Worm (Caenorhabditis elegans) whole organism, L4 larva: ENCODE measurements around the gene C39B5.10.

Source experiments
- F44E2.7 ChIP-seq: fragments of 200-800 bp; sonication (Bioruptor generic); IDR thresholded peaks from 2 replicates; pipeline ENCODE4 v2.1.2; 2022; ENCODE audit warnings: missing genetic modification characterization, missing compliant biosample characterization
- F49E8.2 ChIP-seq: sonication (generic microtip); optimal IDR thresholded peaks from 2 replicates; lab custom pipeline; 2016; ENCODE audit warnings: missing compliant biosample characterization, mild to moderate bottlenecking, missing genetic modification characterization, borderline replicate concordance
- Y48G9A.11 ChIP-seq: fragments of 200-800 bp; sonication (Bioruptor generic); IDR thresholded peaks from 2 replicates; pipeline ENCODE4 v1.3.6; 2022; ENCODE audit warnings: missing genetic modification reagents, missing genetic modification characterization, missing compliant biosample characterization
- Y75B8A.6 ChIP-seq: fragments of 200-800 bp; sonication (Bioruptor generic); IDR thresholded peaks from 2 replicates; pipeline ENCODE4 v1.3.6; 2022; ENCODE audit warnings: missing genetic modification reagents, missing genetic modification characterization, missing compliant biosample characterization
- ZK546.5 ChIP-seq, 2 experiments: sonication (generic microtip); optimal IDR thresholded peaks; 2 replicates each; lab custom pipeline; 2017; ENCODE audit warnings: missing biosample characterization in 2 of 2, missing genetic modification characterization in 2 of 2
- aha-1 ChIP-seq: fragments of 150-350 bp; peaks from one replicate; lab custom pipeline; 2014; ENCODE audit warnings: missing biosample characterization, missing genetic modification characterization
- aly-2 ChIP-seq: sonication (generic microtip); optimal IDR thresholded peaks from 2 replicates; lab custom pipeline; 2018; ENCODE audit warnings: missing biosample characterization, missing genetic modification characterization
- attf-4 ChIP-seq: sonication (generic microtip); optimal IDR thresholded peaks from 3 replicates; lab custom pipeline; 2017; ENCODE audit warnings: missing biosample characterization, missing genetic modification characterization
- ceh-32 ChIP-seq: sonication (generic microtip); optimal IDR thresholded peaks from 2 replicates; lab custom pipeline; 2016; ENCODE audit warnings: mild to moderate bottlenecking, missing genetic modification characterization, missing compliant biosample characterization; ENCODE audit not compliant: poor library complexity
- ceh-62 ChIP-seq: sonication (generic microtip); optimal IDR thresholded peaks from 2 replicates; lab custom pipeline; 2017; ENCODE audit warnings: missing biosample characterization, missing genetic modification characterization
- daf-16 ChIP-seq, 3 experiments: sonication (generic microtip); optimal IDR thresholded peaks; 2 replicates each; lab custom pipeline; 2016 to 2017; ENCODE audit warnings: missing genetic modification characterization in 3 of 3, missing genetic modification reagents in 3 of 3, mild to moderate bottlenecking in 2 of 3, missing compliant biosample characterization in 2 of 3, missing biosample characterization in 1 of 3, moderate library complexity in 1 of 3
- daf-8 ChIP-seq: fragments of 200-800 bp; sonication (Bioruptor generic); IDR thresholded peaks from 2 replicates; pipeline ENCODE4 v1.3.6; 2022; ENCODE audit warnings: missing genetic modification characterization, missing compliant biosample characterization
- dmd-6 ChIP-seq: fragments of 200-800 bp; sonication (Bioruptor generic); IDR thresholded peaks from 2 replicates; pipeline ENCODE4 v1.3.6; 2022; ENCODE audit warnings: missing genetic modification reagents, missing genetic modification characterization, missing compliant biosample characterization
- duxl-1 ChIP-seq: sonication (generic microtip); optimal IDR thresholded peaks from 2 replicates; lab custom pipeline; 2016; ENCODE audit warnings: mild to moderate bottlenecking, missing genetic modification characterization, moderate library complexity, missing compliant biosample characterization; ENCODE audit not compliant: poor library complexity
- hif-1 ChIP-seq, 2 experiments: sonication (generic microtip); optimal IDR thresholded peaks; 2 replicates each; lab custom pipeline; 2016 to 2017; ENCODE audit warnings: missing compliant biosample characterization in 2 of 2, missing genetic modification characterization in 2 of 2, missing genetic modification reagents in 2 of 2, missing genotype in 2 of 2, mild to moderate bottlenecking in 1 of 2
- hlh-30 ChIP-seq: sonication (generic microtip); optimal IDR thresholded peaks from 2 replicates; lab custom pipeline; 2017; ENCODE audit warnings: antibody characterized with exemption, mild to moderate bottlenecking, missing genetic modification characterization, missing compliant biosample characterization; ENCODE audit not compliant: insufficient read depth
- hmg-1.1 ChIP-seq: fragments of 200-800 bp; sonication (Bioruptor generic); IDR thresholded peaks from 2 replicates; pipeline ENCODE4 v1.3.6; 2022; ENCODE audit warnings: missing genetic modification reagents, missing genetic modification characterization, missing compliant biosample characterization
- lin-13 ChIP-seq: fragments of 150-350 bp; optimal IDR thresholded peaks from 2 replicates; lab custom pipeline; 2014; ENCODE audit warnings: missing biosample characterization, missing genetic modification reagents, missing genetic modification characterization
- lin-15B ChIP-seq: fragments of 150-350 bp; sonication (generic microtip); optimal IDR thresholded peaks from 3 replicates; lab custom pipeline; 2014; ENCODE audit warnings: missing biosample characterization, missing genetic modification characterization
- lin-29 ChIP-seq: fragments of 200-800 bp; sonication (Bioruptor generic); IDR thresholded peaks from 2 replicates; pipeline ENCODE4 v1.3.6; 2022; ENCODE audit warnings: missing genetic modification reagents, missing genetic modification characterization, missing compliant biosample characterization
- lin-39 ChIP-seq: fragments of 150-350 bp; optimal IDR thresholded peaks from 2 replicates; lab custom pipeline; 2014; ENCODE audit warnings: missing biosample characterization, missing genetic modification reagents, missing genetic modification characterization
- lir-3 ChIP-seq: sonication (generic microtip); optimal IDR thresholded peaks from 2 replicates; lab custom pipeline; 2016; ENCODE audit warnings: mild to moderate bottlenecking, missing genetic modification characterization, missing compliant biosample characterization
- madf-5 ChIP-seq, 2 experiments: fragments of 200-800 bp; sonication (Bioruptor generic); IDR thresholded peaks; 2 replicates each; pipeline ENCODE4 v1.3.6; 2022; ENCODE audit warnings: missing compliant biosample characterization in 2 of 2, missing genetic modification characterization in 2 of 2
- madf-9 ChIP-seq: fragments of 200-800 bp; sonication (Bioruptor generic); conservative IDR thresholded peaks from 2 replicates; pipeline ENCODE4 v1.3.6; 2022; ENCODE audit warnings: missing genetic modification reagents, missing genetic modification characterization, missing compliant biosample characterization
- mxl-2 ChIP-seq: fragments of 200-800 bp; sonication (Bioruptor generic); conservative IDR thresholded peaks from 2 replicates; pipeline ENCODE4 v1.3.6; 2022; ENCODE audit warnings: missing genetic modification reagents, missing genetic modification characterization, missing compliant biosample characterization
- nhr-11 ChIP-seq: fragments of 150-350 bp; optimal IDR thresholded peaks from 2 replicates; lab custom pipeline; 2014; ENCODE audit warnings: missing biosample characterization, missing genetic modification characterization
- nhr-237 ChIP-seq: sonication (generic microtip); optimal IDR thresholded peaks from 2 replicates; lab custom pipeline; 2017; ENCODE audit warnings: missing biosample characterization, missing genetic modification characterization
- nhr-41 ChIP-seq: fragments of 200-800 bp; sonication (Bioruptor generic); IDR thresholded peaks from 2 replicates; pipeline ENCODE4 v1.3.6; 2022; ENCODE audit warnings: missing genetic modification reagents, missing genetic modification characterization, missing compliant biosample characterization
- nhr-42 ChIP-seq: fragments of 200-800 bp; sonication (Bioruptor generic); IDR thresholded peaks from 2 replicates; pipeline ENCODE4 v1.3.6; 2022; ENCODE audit warnings: missing genetic modification characterization, missing compliant biosample characterization
- nhr-48 ChIP-seq: sonication (generic microtip); optimal IDR thresholded peaks from 2 replicates; lab custom pipeline; 2016; ENCODE audit warnings: mild to moderate bottlenecking, missing genetic modification characterization, missing compliant biosample characterization
- pqm-1 ChIP-seq: sonication (generic microtip); optimal IDR thresholded peaks from 2 replicates; lab custom pipeline; 2017; ENCODE audit warnings: missing biosample characterization, missing genetic modification characterization
- rbr-2 ChIP-seq: sonication (generic microtip); optimal IDR thresholded peaks from 2 replicates; lab custom pipeline; 2016; ENCODE audit warnings: missing genotype, missing genetic modification characterization, missing compliant biosample characterization
- sdz-12 ChIP-seq: fragments of 200-800 bp; sonication (Bioruptor generic); optimal IDR thresholded peaks from 2 replicates; lab custom pipeline; 2018; ENCODE audit warnings: mild to moderate bottlenecking, missing genetic modification characterization, missing compliant biosample characterization
- skn-1 ChIP-seq: fragments of 150-350 bp; optimal IDR thresholded peaks from 2 replicates; lab custom pipeline; 2014; ENCODE audit warnings: missing biosample characterization, missing genetic modification characterization
- snpc-4 ChIP-seq: fragments of 150-350 bp; optimal IDR thresholded peaks from 2 replicates; lab custom pipeline; 2014; ENCODE audit warnings: missing biosample characterization, missing genetic modification characterization
- spr-1 ChIP-seq: sonication (generic microtip); optimal IDR thresholded peaks from 2 replicates; lab custom pipeline; 2016; ENCODE audit warnings: mild to moderate bottlenecking, missing genetic modification characterization, missing compliant biosample characterization
- tag-97 ChIP-seq: fragments of 200-800 bp; sonication (Bioruptor generic); IDR thresholded peaks from 2 replicates; pipeline ENCODE4 v1.3.6; 2022; ENCODE audit warnings: missing genetic modification characterization, missing compliant biosample characterization
- tra-1 ChIP-seq: fragments of 200-800 bp; sonication (Bioruptor generic); IDR thresholded peaks from 2 replicates; pipeline ENCODE4 v1.3.6; 2022; ENCODE audit warnings: missing genetic modification reagents, missing genetic modification characterization, missing compliant biosample characterization
- vab-7 ChIP-seq: fragments of 200-800 bp; sonication (Bioruptor generic); IDR thresholded peaks from 2 replicates; pipeline ENCODE4 v1.3.6; 2022; ENCODE audit warnings: missing genetic modification reagents, missing genetic modification characterization, missing compliant biosample characterization
- zag-1 ChIP-seq: fragments of 150-350 bp; optimal IDR thresholded peaks from 2 replicates; lab custom pipeline; 2014; ENCODE audit warnings: missing biosample characterization, missing genetic modification characterization
- zfp-3 ChIP-seq: fragments of 200-800 bp; sonication (Bioruptor generic); conservative IDR thresholded peaks from 2 replicates; pipeline ENCODE4 v1.3.6; 2022; ENCODE audit warnings: missing genetic modification reagents, missing genetic modification characterization, missing compliant biosample characterization
- zip-11 ChIP-seq: fragments of 200-800 bp; sonication (Bioruptor generic); IDR thresholded peaks from 2 replicates; pipeline ENCODE4 v1.3.6; 2022; ENCODE audit warnings: missing genetic modification characterization, missing compliant biosample characterization

C39B5.10 gene

ce11 chrIII:2234192-2234934, 5.1 kb downstream of the C39B5.10 start, which contains the start of gene C39B5.2:
Gene C39B5.2, plus strand, starts transcription at chrIII:2234884.
- TF ChIP-seq skn-1 (no peak), lir-3 (tag; lab: Kevin White, UChicago) (no peak), F49E8.2 (tag; lab: Kevin White, UChicago) (no peak), lin-39 (no peak), aha-1 (tag; lab: Kevin White, UChicago) (no peak), nhr-48 (tag; lab: Kevin White, UChicago) (no peak), Y48G9A.11 (GFP tag; lab: Robert Waterston, UW) (no peak), vab-7 (no peak), tra-1 (GFP tag; lab: Robert Waterston, UW) (no peak), zag-1 (no peak), duxl-1 (tag; lab: Kevin White, UChicago) (no peak), attf-4 (tag; lab: Kevin White, UChicago) (no peak), lin-29 (GFP tag; lab: Robert Waterston, UW) (no peak), aly-2 (tag; lab: Kevin White, UChicago) (no peak), snpc-4 (tag; lab: Kevin White, UChicago) (no peak), spr-1 (tag; lab: Kevin White, UChicago) (no peak), pqm-1 (tag; lab: Kevin White, UChicago) (no peak), lin-13 (no peak), daf-8 (GFP tag; lab: Robert Waterston, UW) (no peak), hmg-1.1 (GFP tag; lab: Robert Waterston, UW) (no peak)
- TF ChIP-seq, all 104 proteins: peak for 0

DNA sequence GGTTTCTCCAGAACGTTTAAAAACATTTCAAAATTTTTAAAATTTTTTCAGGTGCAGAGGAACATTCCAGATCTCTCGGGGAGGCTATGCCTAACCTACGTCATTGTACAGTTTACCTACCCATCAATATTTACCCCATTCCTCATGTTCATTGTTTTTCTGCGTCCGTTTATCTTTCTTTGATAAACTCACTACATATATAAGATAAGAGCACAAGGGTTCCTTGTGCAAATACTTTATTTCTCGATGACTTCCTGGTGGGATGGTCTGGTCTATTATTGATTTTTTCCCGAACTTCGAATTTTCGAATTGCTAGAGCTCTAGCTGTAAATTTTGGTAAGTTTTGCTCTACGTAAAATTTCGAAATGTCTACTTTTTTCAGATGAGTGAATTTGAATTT, 6.0 kb downstream of the C39B5.10 start:
- TF ChIP-seq lin-15B (tag; lab: Kevin White, UChicago), result no peak
- TF ChIP-seq madf-5 (GFP tag; IDR thresholded peaks at IDR 0.05; lab: Robert Waterston, UW), result no peak
- no peak for TF ChIP-seq dmd-6

- TF ChIP-seq lin-39 (no peak), vab-7 (no peak), duxl-1 (tag; lab: Kevin White, UChicago) (no peak), ceh-62 (tag; lab: Kevin White, UChicago) (no peak), tag-97 (GFP tag; lab: Robert Waterston, UW) (no peak), mxl-2 (GFP tag; lab: Robert Waterston, UW) (no peak), ZK546.5 (tag; optimal IDR thresholded peaks at IDR 0.05; lab: Kevin White, UChicago) (no peak), daf-16 (GFP tag; optimal IDR thresholded peaks at IDR 0.05; lab: Kevin White, UChicago) (no peak), daf-16 (tag; optimal IDR thresholded peaks at IDR 0.05; lab: Kevin White, UChicago) (no peak), tra-1 (GFP tag; lab: Robert Waterston, UW) (no peak), hlh-30 (tag; lab: Kevin White, UChicago) (no peak), zip-11 (GFP tag; lab: Robert Waterston, UW) (no peak), sdz-12 (GFP tag; lab: Kevin White, UChicago) (no peak), zfp-3 (GFP tag; lab: Robert Waterston, UW) (no peak), ceh-32 (no peak)
- TF ChIP-seq, all 104 proteins: peak for 0
Measured at ce11 chrIII:2232360-2232759, 7.1 kb downstream of the C39B5.10 start, which contains the start of gene fbxa-47. Gene fbxa-47, minus strand, starts transcription at chrIII:2232460.

- TF ChIP-seq hif-1 (tag; optimal IDR thresholded peaks at IDR 0.05; lab: Kevin White, UChicago), result no peak
- no peak for TF ChIP-seq F44E2.7
- no peak for TF ChIP-seq lin-29 (GFP tag; lab: Robert Waterston, UW)
- no peak for TF ChIP-seq nhr-42
- TF ChIP-seq Y75B8A.6 (GFP tag; lab: Robert Waterston, UW), result no peak
- TF ChIP-seq nhr-237 (tag; lab: Kevin White, UChicago), result no peak
- TF ChIP-seq lin-39, result no peak
- no peak for TF ChIP-seq rbr-2 (tag; lab: Kevin White, UChicago)
- TF ChIP-seq attf-4 (tag; lab: Kevin White, UChicago), result no peak
- TF ChIP-seq nhr-11 (tag; lab: Kevin White, UChicago), result no peak
- no peak for TF ChIP-seq madf-9 (GFP tag; lab: Robert Waterston, UW)
- no peak for TF ChIP-seq nhr-41 (GFP tag; lab: Robert Waterston, UW)
Measured at ce11 chrIII:2227407-2227806, 12.0 kb downstream of the C39B5.10 start, which contains the start of gene fbxa-62. Gene fbxa-62, plus strand, starts transcription at chrIII:2227707.
